In genomic region chr3L:4252862-4253610, dm6 we compare ENCODE assay signal across 4 fruit fly cellular contexts.
A peak's percentile ranks its signal among the peaks of the same experiment; 100 is the strongest.
TF ChIP-seq lines count a peak whose summit lies in the region.

No protein-coding gene starts in this region.

- TF ChIP-seq CTCF in whole organism, embryonic (GFP tag; optimal IDR thresholded peaks at IDR 0.05; lab: Kevin White, UChicago), result no peak

TF ChIP-seq in whole organism, embryonic, 481 proteins besides CTCF, POLR2A, EP300 and RAD21 (continues in another document):
- TF ChIP-seq chif (GFP tag; optimal IDR thresholded peaks at IDR 0.05; lab: Kevin White, UChicago) (no peak), lola (GFP tag; optimal IDR thresholded peaks at IDR 0.05; lab: Kevin White, UChicago) (no peak), CG11695 (GFP tag; IDR thresholded peaks at IDR 0.05; lab: Robert Waterston, UW) (peak; percentile 49; the same call in 1 of the 3 replicates), CG16863 (GFP tag; optimal IDR thresholded peaks at IDR 0.05; lab: Kevin White, UChicago) (no peak), Vsx1 (GFP tag; optimal IDR thresholded peaks at IDR 0.05; lab: Kevin White, UChicago) (no peak), CG7786 (GFP tag; optimal IDR thresholded peaks at IDR 0.05; lab: Kevin White, UChicago) (no peak), CG14667 (GFP tag; IDR thresholded peaks at IDR 0.05; lab: Robert Waterston, UW) (no peak), cg (GFP tag; optimal IDR thresholded peaks at IDR 0.05; lab: Kevin White, UChicago) (no peak), tna (GFP tag; IDR thresholded peaks at IDR 0.05; lab: Robert Waterston, UW; ENCODE audit: partially characterized antibody) (no peak), CG2889 (GFP tag; IDR thresholded peaks at IDR 0.05; lab: Robert Waterston, UW) (no peak), unpg (GFP tag; optimal IDR thresholded peaks at IDR 0.05; lab: Kevin White, UChicago) (no peak), CG34224 (GFP tag; IDR thresholded peaks at IDR 0.05; lab: Robert Waterston, UW; ENCODE audit: partially characterized antibody) (no peak), HLHmδ (GFP tag; optimal IDR thresholded peaks at IDR 0.05; lab: Kevin White, UChicago) (no peak), D19A (tag; optimal IDR thresholded peaks at IDR 0.05; lab: Kevin White, UChicago) (no peak), CG3726 (GFP tag; IDR thresholded peaks at IDR 0.05; lab: Robert Waterston, UW) (no peak), CG9215 (GFP tag; IDR thresholded peaks at IDR 0.05; lab: Robert Waterston, UW) (no peak), CG7745 (tag; optimal IDR thresholded peaks at IDR 0.05; lab: Kevin White, UChicago) (no peak), sd (tag; optimal IDR thresholded peaks at IDR 0.05; lab: Kevin White, UChicago) (no peak), Drgx (GFP tag; IDR thresholded peaks at IDR 0.05; lab: Robert Waterston, UW) (no peak), dmrt99B (tag; optimal IDR thresholded peaks at IDR 0.05; lab: Kevin White, UChicago) (no peak), CG31224 (GFP tag; IDR thresholded peaks at IDR 0.05; lab: Robert Waterston, UW) (no peak), CG10543 (GFP tag; optimal IDR thresholded peaks at IDR 0.05; lab: Kevin White, UChicago) (no peak), Lpt (GFP tag; optimal IDR thresholded peaks at IDR 0.05; lab: Kevin White, UChicago) (peak; percentile 81)

TF ChIP-seq in whole organism, prepupa, 60 proteins besides CTCF, POLR2A, EP300 and RAD21:
- TF ChIP-seq acj6 (GFP tag; optimal IDR thresholded peaks at IDR 0.05; lab: Kevin White, UChicago) (peak; percentile 9), CG6792 (GFP tag; optimal IDR thresholded peaks at IDR 0.05; lab: Kevin White, UChicago) (peak; percentile 50), ss (GFP tag; optimal IDR thresholded peaks at IDR 0.05; lab: Kevin White, UChicago) (peak in 1 of 2 experiments; percentile 6), spab (GFP tag; optimal IDR thresholded peaks at IDR 0.05; lab: Kevin White, UChicago) (peak; percentile 16), CG31627 (GFP tag; optimal IDR thresholded peaks at IDR 0.05; lab: Kevin White, UChicago) (no peak), fd59A (GFP tag; optimal IDR thresholded peaks at IDR 0.05; lab: Kevin White, UChicago) (peak; percentile 25), CG8632 (GFP tag; optimal IDR thresholded peaks at IDR 0.05; lab: Kevin White, UChicago) (no peak), Sox14 (GFP tag; optimal IDR thresholded peaks at IDR 0.05; lab: Kevin White, UChicago) (peak; percentile 53), vri (GFP tag; optimal IDR thresholded peaks at IDR 0.05; lab: Kevin White, UChicago) (peak; percentile 69), CG8319 (GFP tag; optimal IDR thresholded peaks at IDR 0.05; lab: Kevin White, UChicago) (peak; percentile 21), CG10631 (GFP tag; optimal IDR thresholded peaks at IDR 0.05; lab: Kevin White, UChicago) (peak; percentile 30), CG32006 (GFP tag; optimal IDR thresholded peaks at IDR 0.05; lab: Kevin White, UChicago) (peak; percentile 33), Hr39 (GFP tag; optimal IDR thresholded peaks at IDR 0.05; lab: Kevin White, UChicago) (peak; percentile 23), CG3919 (GFP tag; optimal IDR thresholded peaks at IDR 0.05; lab: Kevin White, UChicago) (peak; percentile 25), CG6163 (GFP tag; IDR thresholded peaks at IDR 0.05; lab: Robert Waterston, UW) (peak; percentile 33; the same call in 1 of the 3 replicates), Ets96B (tag; optimal IDR thresholded peaks at IDR 0.05; lab: Kevin White, UChicago) (peak; percentile 0), net (GFP tag; optimal IDR thresholded peaks at IDR 0.05; lab: Kevin White, UChicago) (peak; percentile 30), CG11762 (GFP tag; optimal IDR thresholded peaks at IDR 0.05; lab: Kevin White, UChicago; ENCODE audit: insufficient read depth) (no peak), CG11902 (GFP tag; optimal IDR thresholded peaks at IDR 0.05; lab: Kevin White, UChicago) (no peak), CG10669 (GFP tag; optimal IDR thresholded peaks at IDR 0.05; lab: Kevin White, UChicago) (no peak), Ets21C (GFP tag; optimal IDR thresholded peaks at IDR 0.05; lab: Kevin White, UChicago) (peak; percentile 9), svp (GFP tag; lab: Kevin White, UChicago) (peak; percentile 95), Eip78C (GFP tag; lab: Kevin White, UChicago) (peak; percentile 72)

TF ChIP-seq in whole organism, pupa, 21 proteins besides CTCF, POLR2A, EP300 and RAD21:
- TF ChIP-seq CG32121 (GFP tag; IDR thresholded peaks at IDR 0.05; lab: Robert Waterston, UW), result no peak
- TF ChIP-seq CG14655 (GFP tag; optimal IDR thresholded peaks at IDR 0.05; lab: Kevin White, UChicago), result no peak
- no peak for TF ChIP-seq Pif1B (GFP tag; optimal IDR thresholded peaks at IDR 0.05; lab: Kevin White, UChicago)
- TF ChIP-seq rn (GFP tag; IDR thresholded peaks at IDR 0.05; lab: Robert Waterston, UW), result no peak
- TF ChIP-seq CG10348 (GFP tag; IDR thresholded peaks at IDR 0.05; lab: Robert Waterston, UW), result no peak
- no peak for TF ChIP-seq CG13204 (GFP tag; optimal IDR thresholded peaks at IDR 0.05; lab: Kevin White, UChicago)
- TF ChIP-seq CG15710 (tag; optimal IDR thresholded peaks at IDR 0.05; lab: Kevin White, UChicago), result no peak
- peak; percentile 8 for TF ChIP-seq CG34367 (tag; optimal IDR thresholded peaks at IDR 0.05; lab: Kevin White, UChicago)
- no peak for TF ChIP-seq Snoo (tag; optimal IDR thresholded peaks at IDR 0.05; lab: Kevin White, UChicago)
- no peak for TF ChIP-seq Ets98B (GFP tag; IDR thresholded peaks at IDR 0.05; lab: Robert Waterston, UW)
- TF ChIP-seq CG4496 (GFP tag; IDR thresholded peaks at IDR 0.05; lab: Robert Waterston, UW), result peak; percentile 40; the same call in 1 of the 3 replicates
- peak; percentile 30 for TF ChIP-seq CG17806 (tag; optimal IDR thresholded peaks at IDR 0.05; lab: Kevin White, UChicago)
- TF ChIP-seq Pif1A (GFP tag; optimal IDR thresholded peaks at IDR 0.05; lab: Kevin White, UChicago), result no peak
- TF ChIP-seq D1 (tag; optimal IDR thresholded peaks at IDR 0.05; lab: Kevin White, UChicago), result no peak
- no peak for TF ChIP-seq CG8159 (tag; optimal IDR thresholded peaks at IDR 0.05; lab: Kevin White, UChicago)
- TF ChIP-seq EcR (GFP tag; optimal IDR thresholded peaks at IDR 0.05; lab: Kevin White, UChicago), result peak; percentile 70
- peak; percentile 29; the same call in 1 of the 3 replicates for TF ChIP-seq fd96Ca (GFP tag; IDR thresholded peaks at IDR 0.05; lab: Robert Waterston, UW)
- no peak for TF ChIP-seq CG8301 (tag; optimal IDR thresholded peaks at IDR 0.05; lab: Kevin White, UChicago)
- TF ChIP-seq gl (tag; optimal IDR thresholded peaks at IDR 0.05; lab: Kevin White, UChicago), result no peak
- no peak for TF ChIP-seq CG12605 (GFP tag; IDR thresholded peaks at IDR 0.05; lab: Robert Waterston, UW)
- peak; percentile 27 for TF ChIP-seq CG9948 (tag; optimal IDR thresholded peaks at IDR 0.05; lab: Kevin White, UChicago)

TF ChIP-seq in whole organism, wandering third instar larva, 38 proteins besides CTCF, POLR2A, EP300 and RAD21:
- TF ChIP-seq CG32264 (GFP tag; optimal IDR thresholded peaks at IDR 0.05; lab: Kevin White, UChicago) (no peak), HLH106 (tag; optimal IDR thresholded peaks at IDR 0.05; lab: Kevin White, UChicago) (no peak), Myc (optimal IDR thresholded peaks at IDR 0.05; lab: Kevin White, UChicago) (peak; percentile 28), h (GFP tag; optimal IDR thresholded peaks at IDR 0.05; lab: Kevin White, UChicago) (peak; percentile 23), Rel (GFP tag; optimal IDR thresholded peaks at IDR 0.05; lab: Kevin White, UChicago) (no peak), Rel (tag; optimal IDR thresholded peaks at IDR 0.05; lab: Kevin White, UChicago) (no peak), br (GFP tag; optimal IDR thresholded peaks at IDR 0.05; lab: Kevin White, UChicago) (no peak), psq (GFP tag; optimal IDR thresholded peaks at IDR 0.05; lab: Kevin White, UChicago) (peak; percentile 84), rgr (GFP tag; optimal IDR thresholded peaks at IDR 0.05; lab: Kevin White, UChicago) (peak; percentile 32), woc (GFP tag; optimal IDR thresholded peaks at IDR 0.05; lab: Kevin White, UChicago) (peak; percentile 45), fru (GFP tag; optimal IDR thresholded peaks at IDR 0.05; lab: Kevin White, UChicago) (peak; percentile 46), Sp1 (GFP tag; optimal IDR thresholded peaks at IDR 0.05; lab: Kevin White, UChicago) (peak; percentile 18), tai (GFP tag; optimal IDR thresholded peaks at IDR 0.05; lab: Kevin White, UChicago) (no peak), ey (GFP tag; optimal IDR thresholded peaks at IDR 0.05; lab: Kevin White, UChicago) (peak; percentile 30), foxo (GFP tag; optimal IDR thresholded peaks at IDR 0.05; lab: Kevin White, UChicago) (peak in 1 of 2 experiments; percentile 28)
TF ChIP-seq in whole organism, wandering third instar larva: peak in this region for 9.

Comparison
In these comparisons a context has a peak if more than half of its experiments do, and no peak if none do; other contexts are left out.
1. Of the 7 proteins assayed by ChIP-seq in both whole organism, embryonic and whole organism, prepupa: peak only in whole organism, embryonic: Lpt; only in whole organism, prepupa: Hr39; in both: none; in neither: 5.